Worm (Caenorhabditis elegans): Measurements from ENCODE around the gene ugt-53.

ugt-53 gene

DNA sequence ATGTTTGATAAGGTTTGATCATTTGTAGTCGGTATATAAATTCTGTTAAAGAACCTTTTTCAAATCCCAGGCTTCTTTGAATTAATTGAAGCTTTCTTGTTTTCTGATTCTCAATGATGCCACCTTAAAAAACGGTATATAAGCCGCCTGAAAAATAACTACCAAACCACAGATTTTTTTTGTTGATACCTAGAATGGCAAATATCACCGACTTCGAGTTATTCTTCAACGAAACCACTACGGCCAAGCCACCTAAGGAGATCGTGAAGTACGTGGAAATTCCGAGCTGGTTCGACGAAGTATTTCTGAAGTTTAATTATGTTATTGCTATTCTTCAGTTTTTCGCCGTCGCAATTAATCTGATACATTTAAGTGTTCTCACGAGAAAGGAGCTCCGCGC lies 18.3 kb upstream of the ugt-53 start, which contains the start of gene srw-2:
srw-2 (plus strand) TSS at position 62 of the 400 bp plus-strand sequence.
- TF ChIP-seq nhr-12 (tag; optimal IDR thresholded peaks at IDR 0.05) (no peak), drap-1 (GFP tag; optimal IDR thresholded peaks at IDR 0.05) (no peak)

DNA sequence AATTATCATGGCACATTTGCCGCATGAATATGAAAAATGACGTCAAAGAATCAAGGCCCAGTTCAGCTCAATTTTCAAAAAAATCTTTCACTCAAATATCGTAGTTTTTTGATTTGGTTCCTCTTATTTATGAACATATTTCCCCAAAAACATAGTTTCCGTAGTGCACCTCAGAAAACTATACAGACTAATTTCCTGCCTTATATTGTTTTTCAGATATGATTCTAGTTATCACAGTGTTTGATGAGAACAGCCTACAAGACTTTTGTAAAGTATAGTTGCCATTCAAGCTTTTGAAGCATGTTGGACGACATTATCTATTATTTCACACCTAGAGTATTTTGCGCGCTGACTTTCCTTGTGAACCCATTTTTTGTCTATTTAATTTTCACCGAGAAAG lies 16.5 kb upstream of the ugt-53 start, which contains the start of gene srj-50:
srj-50 (plus strand) TSS at position 301 of the 400 bp plus-strand sequence.
- TF ChIP-seq unc-120 (tag; optimal IDR thresholded peaks at IDR 0.05; ENCODE audit: poor library complexity, severe bottlenecking) (no peak), nhr-12 (tag; optimal IDR thresholded peaks at IDR 0.05) (no peak), mep-1 (tag; optimal IDR thresholded peaks at IDR 0.05) (no peak), ceh-43 (GFP tag; optimal IDR thresholded peaks at IDR 0.05) (no peak)

DNA sequence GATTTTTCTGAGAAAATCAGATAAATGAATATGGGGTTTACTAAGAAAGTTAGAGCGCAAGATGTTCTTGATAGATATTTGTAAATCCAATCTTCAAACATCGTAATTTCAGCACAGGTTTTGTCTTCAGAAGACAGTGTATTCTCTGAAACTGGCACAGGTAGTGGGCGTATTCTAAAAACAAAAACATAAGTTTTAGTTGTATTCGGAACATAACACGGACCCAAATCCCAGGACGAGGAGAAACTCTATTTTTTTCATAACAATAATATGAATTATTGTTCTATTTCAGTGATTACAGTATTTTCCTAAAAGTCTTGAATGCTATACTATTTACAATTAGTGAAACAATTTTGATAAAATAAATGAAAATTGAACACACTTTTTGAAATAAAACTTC lies 12.6 kb upstream of the ugt-53 start, which contains the start of gene srj-45:
srj-45 (minus strand) TSS at position 101 of the 400 bp plus-strand sequence.
- no peak for TF ChIP-seq nhr-28 (tag; optimal IDR thresholded peaks at IDR 0.05)

DNA sequence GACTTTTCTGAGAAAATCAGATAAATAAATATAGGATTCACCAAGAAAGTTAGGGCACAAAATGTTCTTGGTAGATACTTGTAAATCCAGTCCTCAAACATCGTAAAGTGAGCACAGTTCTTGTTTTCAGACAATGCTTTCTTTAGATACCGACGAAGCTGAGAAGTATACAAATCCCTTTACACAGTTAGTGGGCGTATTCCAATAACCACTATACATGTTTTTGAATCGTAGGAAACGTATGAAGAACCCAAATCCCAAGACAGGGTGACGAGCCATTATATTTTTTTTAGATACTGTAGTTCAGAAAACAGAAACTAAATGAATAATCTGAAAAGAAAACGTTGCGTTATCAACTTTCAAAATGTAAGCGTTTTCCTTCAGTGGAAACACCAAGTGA lies 3.4 kb upstream of the ugt-53 start, which contains the start of gene srj-44:
srj-44 (minus strand) TSS at position 101 of the 400 bp plus-strand sequence.
- TF ChIP-seq mep-1 (tag; optimal IDR thresholded peaks at IDR 0.05) (no peak), snpc-4 (tag; optimal IDR thresholded peaks at IDR 0.05) (no peak), zip-8 (tag; optimal IDR thresholded peaks at IDR 0.05) (no peak), lin-13 (tag; optimal IDR thresholded peaks at IDR 0.05) (no peak), nhr-28 (tag; optimal IDR thresholded peaks at IDR 0.05) (no peak)

DNA sequence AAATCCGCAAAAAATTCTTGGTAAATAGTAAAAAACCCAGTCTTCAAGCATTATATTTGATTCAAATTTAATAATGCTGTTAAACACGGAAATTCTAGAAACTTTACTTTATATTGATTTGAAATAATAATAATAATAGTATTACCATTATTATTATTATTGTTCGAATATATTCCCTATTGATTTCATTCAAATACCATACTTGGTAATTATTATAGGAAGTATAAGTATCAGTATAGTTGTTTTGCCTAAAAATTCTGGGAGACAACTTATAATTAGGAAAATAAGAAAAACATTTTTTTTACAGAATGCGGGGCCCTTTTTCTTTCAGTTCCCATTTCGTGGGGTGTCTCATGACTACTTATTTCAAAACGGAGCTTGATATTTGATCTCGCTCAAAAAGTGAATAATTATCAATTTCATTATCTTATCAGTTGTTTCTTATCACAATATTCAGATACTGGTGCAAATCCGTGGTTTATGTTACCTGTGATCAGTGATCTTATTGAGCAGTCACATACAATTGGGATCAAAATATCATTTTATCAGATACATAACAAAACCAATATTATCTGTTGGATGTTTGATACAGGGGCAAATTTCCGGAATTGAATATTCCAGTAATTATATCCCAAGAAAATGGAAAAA lies 729 bp upstream of the ugt-53 start, which contains the start of gene srj-49:
srj-49 (minus strand) TSS at position 51 of the 648 bp plus-strand sequence.
- TF ChIP-seq unc-39 (tag; optimal IDR thresholded peaks at IDR 0.05) = no peak
- no peak for TF ChIP-seq pha-4 (tag; optimal IDR thresholded peaks at IDR 0.05)
- no peak for TF ChIP-seq M03D4.4 (tag; optimal IDR thresholded peaks at IDR 0.05)
- no peak for TF ChIP-seq mab-5 (tag; optimal IDR thresholded peaks at IDR 0.05)
- no peak for TF ChIP-seq elt-1 (tag; optimal IDR thresholded peaks at IDR 0.05; ENCODE audit: borderline replicate concordance, insufficient read depth)
- TF ChIP-seq sem-2 (GFP tag; optimal IDR thresholded peaks at IDR 0.05) = no peak
- no peak for TF ChIP-seq mep-1 (tag; optimal IDR thresholded peaks at IDR 0.05)
- TF ChIP-seq ceh-83 (GFP tag; optimal IDR thresholded peaks at IDR 0.05) = no peak
- no peak for TF ChIP-seq nhr-76 (tag; optimal IDR thresholded peaks at IDR 0.05)
- no peak for TF ChIP-seq lin-13 (tag; optimal IDR thresholded peaks at IDR 0.05)
- TF ChIP-seq mls-2 (tag; optimal IDR thresholded peaks at IDR 0.05) = no peak
- no peak for TF ChIP-seq nhr-28 (tag; optimal IDR thresholded peaks at IDR 0.05)
- no peak for TF ChIP-seq tbx-8 (GFP tag; optimal IDR thresholded peaks at IDR 0.05)
- TF ChIP-seq cnd-1 (tag; optimal IDR thresholded peaks at IDR 0.05) = no peak

DNA sequence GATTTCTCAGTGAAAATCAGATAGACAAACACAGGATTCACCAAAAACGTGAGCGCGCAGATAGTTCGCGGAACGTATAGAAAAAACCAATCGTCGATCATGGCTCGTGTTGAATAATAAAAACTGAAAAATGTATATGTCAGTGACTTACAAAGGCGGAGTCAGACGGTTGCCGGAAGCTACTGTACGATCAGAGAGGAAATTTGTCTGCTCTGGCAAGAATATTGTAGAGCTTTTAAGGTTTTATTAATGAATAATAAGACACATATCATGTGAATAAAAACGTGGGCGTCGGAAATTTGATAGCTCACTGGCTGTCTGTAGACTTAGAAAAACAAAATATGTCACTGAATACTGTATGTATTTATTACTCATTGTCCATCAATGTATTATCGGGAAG lies 6.3 kb downstream of the ugt-53 start, which contains the start of gene srj-57:
srj-57 (minus strand) TSS at position 101 of the 400 bp plus-strand sequence.
- TF ChIP-seq nhr-76 (tag; optimal IDR thresholded peaks at IDR 0.05) (no peak), cnd-1 (tag; optimal IDR thresholded peaks at IDR 0.05) (no peak), elt-3 (tag; optimal IDR thresholded peaks at IDR 0.05) (no peak), hlh-1 (tag; optimal IDR thresholded peaks at IDR 0.05) (no peak), ztf-11 (tag; optimal IDR thresholded peaks at IDR 0.05) (no peak), bed-3 (GFP tag; optimal IDR thresholded peaks at IDR 0.05) (no peak), M03D4.4 (tag; optimal IDR thresholded peaks at IDR 0.05) (no peak), elt-1 (tag; optimal IDR thresholded peaks at IDR 0.05; ENCODE audit: borderline replicate concordance, insufficient read depth) (no peak), unc-39 (tag; optimal IDR thresholded peaks at IDR 0.05) (no peak), mab-5 (tag; optimal IDR thresholded peaks at IDR 0.05) (no peak), ham-2 (GFP tag; optimal IDR thresholded peaks at IDR 0.05) (no peak), lin-32 (GFP tag; optimal IDR thresholded peaks at IDR 0.05) (no peak), ceh-83 (GFP tag; optimal IDR thresholded peaks at IDR 0.05) (no peak), nhr-237 (tag; optimal IDR thresholded peaks at IDR 0.05) (no peak), snpc-4 (tag; optimal IDR thresholded peaks at IDR 0.05) (no peak), blmp-1 (tag; optimal IDR thresholded peaks at IDR 0.05) (no peak), pha-4 (tag; optimal IDR thresholded peaks at IDR 0.05) (no peak)

All from whole organism, mixed stage, embryonic.